Fruit fly (Drosophila melanogaster) whole organism, embryonic: ENCODE results near the gene PhKgamma.

ENCODE experiments used
- Ada2b ChIP-seq: fragments of 200-800 bp; sonication (Bioruptor generic); IDR thresholded peaks from 2 replicates; pipeline ENCODE4 v1.3.6; 2022; ENCODE audit warnings: missing biosample characterization, missing genetic modification characterization
- Aef1 ChIP-seq: fragments of 200-800 bp; sonication (Bioruptor generic); IDR thresholded peaks from 3 replicates; pipeline ENCODE4 v1.3.6; 2022; ENCODE audit warnings: missing biosample characterization, missing genetic modification characterization
- CG10959 ChIP-seq: fragments of 200-800 bp; sonication (Bioruptor generic); IDR thresholded peaks from 2 replicates; pipeline ENCODE4 v1.3.6; 2022; ENCODE audit warnings: missing biosample characterization, missing genetic modification characterization
- CG12299 ChIP-seq: fragments of 200-800 bp; sonication (Bioruptor generic); optimal IDR thresholded peaks from 2 replicates; lab custom pipeline; 2018; ENCODE audit warnings: missing biosample characterization, mild to moderate bottlenecking, missing genetic modification characterization
- CG13424 ChIP-seq: fragments of 200-800 bp; sonication (Bioruptor generic); optimal IDR thresholded peaks from 2 replicates; lab custom pipeline; 2019; ENCODE audit warnings: missing biosample characterization, mild to moderate bottlenecking, missing genetic modification characterization, moderate library complexity
- CG14014 ChIP-seq: fragments of 200-800 bp; sonication (Bioruptor generic); IDR thresholded peaks from 2 replicates; pipeline ENCODE4 v1.3.6; 2022; ENCODE audit warnings: missing biosample characterization, missing genetic modification characterization
- CG15073 ChIP-seq: fragments of 200-800 bp; sonication (Bioruptor generic); optimal IDR thresholded peaks from 2 replicates; lab custom pipeline; 2016; ENCODE audit warnings: missing biosample characterization, missing genetic modification characterization
- CG1603 ChIP-seq: fragments of 200-800 bp; sonication (Bioruptor generic); optimal IDR thresholded peaks from 2 replicates; lab custom pipeline; 2019; ENCODE audit warnings: missing biosample characterization, mild to moderate bottlenecking, missing genetic modification characterization, moderate library complexity
- CG16813 ChIP-seq: fragments of 200-800 bp; sonication (Bioruptor generic); IDR thresholded peaks from 3 replicates; pipeline ENCODE4 v1.3.6; 2022; ENCODE audit warnings: missing biosample characterization, missing genetic modification characterization; ENCODE audit not compliant: partially characterized antibody
- CG33213 ChIP-seq: fragments of 200-800 bp; sonication (Bioruptor generic); optimal IDR thresholded peaks from 3 replicates; lab custom pipeline; 2016; ENCODE audit warnings: missing biosample characterization, missing genetic modification characterization
- CG3995 ChIP-seq: fragments of 200-800 bp; sonication (Bioruptor generic); optimal IDR thresholded peaks from 3 replicates; lab custom pipeline; 2016; ENCODE audit warnings: missing biosample characterization, missing genetic modification characterization
- CG4328 ChIP-seq: fragments of 200-800 bp; sonication (Bioruptor generic); optimal IDR thresholded peaks from 3 replicates; lab custom pipeline; 2017; ENCODE audit warnings: missing biosample characterization, missing genetic modification reagents, missing genetic modification characterization
- CG4730 ChIP-seq: fragments of 200-800 bp; sonication (Bioruptor generic); IDR thresholded peaks from 2 replicates; pipeline ENCODE4 v1.3.6; 2022; ENCODE audit warnings: missing biosample characterization, missing genetic modification characterization
- CG9215 ChIP-seq: fragments of 200-800 bp; sonication (Bioruptor generic); IDR thresholded peaks from 2 replicates; pipeline ENCODE4 v1.3.6; 2022; ENCODE audit warnings: missing biosample characterization, missing genetic modification characterization
- CG9437 ChIP-seq: fragments of 200-800 bp; sonication (Bioruptor generic); optimal IDR thresholded peaks from 2 replicates; lab custom pipeline; 2018; ENCODE audit warnings: missing biosample characterization, mild to moderate bottlenecking, missing genetic modification characterization
- Ets65A ChIP-seq: fragments of 200-800 bp; sonication (Bioruptor generic); peaks from one replicate; lab custom pipeline; 2016; ENCODE audit warnings: missing biosample characterization, missing genetic modification characterization
- HLH3B ChIP-seq: fragments of 200-800 bp; sonication (Bioruptor generic); IDR thresholded peaks from 2 replicates; pipeline ENCODE4 v1.3.6; 2022; ENCODE audit warnings: missing biosample characterization, missing genetic modification characterization
- Hr51 ChIP-seq, 2 experiments: fragments of 200-800 bp; sonication (Bioruptor generic); optimal IDR thresholded peaks; 2 replicates in 1 of 2; 3 replicates in 1 of 2; lab custom pipeline; 2016 to 2018; ENCODE audit warnings: missing biosample characterization in 2 of 2, missing genetic modification characterization in 2 of 2, mild to moderate bottlenecking in 1 of 2, moderate library complexity in 1 of 2
- Kr ChIP-seq: fragments of 200-800 bp; sonication (Bioruptor generic); optimal IDR thresholded peaks from 2 replicates; lab custom pipeline; 2017; ENCODE audit warnings: missing biosample characterization, mild to moderate bottlenecking, missing genetic modification characterization
- Lim3 ChIP-seq: fragments of 200-800 bp; sonication (Bioruptor generic); IDR thresholded peaks from 2 replicates; pipeline ENCODE4 v1.3.6; 2022; ENCODE audit warnings: missing biosample characterization, missing genetic modification characterization
- Max ChIP-seq: fragments of 200-800 bp; sonication (Bioruptor generic); optimal IDR thresholded peaks from 2 replicates; lab custom pipeline; 2016; ENCODE audit warnings: missing biosample characterization, mild to moderate bottlenecking, missing genetic modification characterization
- NK7.1 ChIP-seq: fragments of 200-800 bp; sonication (Bioruptor generic); optimal IDR thresholded peaks from 3 replicates; lab custom pipeline; 2016; ENCODE audit warnings: missing biosample characterization, missing genetic modification characterization
- Oaz ChIP-seq: fragments of 200-800 bp; sonication (Bioruptor generic); IDR thresholded peaks from 2 replicates; pipeline ENCODE4 v1.3.6; 2022; ENCODE audit warnings: missing biosample characterization, missing genetic modification characterization
- Opbp ChIP-seq: fragments of 200-800 bp; sonication (Bioruptor generic); IDR thresholded peaks from 3 replicates; pipeline ENCODE4 v1.3.6; 2022; ENCODE audit warnings: missing biosample characterization, missing genetic modification characterization; ENCODE audit not compliant: partially characterized antibody
- PHDP ChIP-seq: fragments of 200-800 bp; sonication (Bioruptor generic); optimal IDR thresholded peaks from 3 replicates; lab custom pipeline; 2018; ENCODE audit warnings: missing biosample characterization, mild to moderate bottlenecking, missing genetic modification characterization, moderate library complexity
- Sry-δ ChIP-seq: fragments of 200-800 bp; sonication (Bioruptor generic); optimal IDR thresholded peaks from 2 replicates; lab custom pipeline; 2016; ENCODE audit warnings: missing biosample characterization, missing genetic modification characterization
- abd-A ChIP-seq: fragments of 200-800 bp; sonication (Bioruptor generic); optimal IDR thresholded peaks from 3 replicates; lab custom pipeline; 2019; ENCODE audit warnings: missing biosample characterization, mild to moderate bottlenecking, missing genetic modification characterization, moderate library complexity
- ac ChIP-seq: fragments of 200-800 bp; sonication (Bioruptor generic); optimal IDR thresholded peaks from 3 replicates; lab custom pipeline; 2017; ENCODE audit warnings: missing biosample characterization, mild to moderate bottlenecking, missing genetic modification characterization
- bsh ChIP-seq, 2 experiments: fragments of 200-800 bp; sonication (Bioruptor generic); optimal IDR thresholded peaks; 2 replicates each; lab custom pipeline; 2017 to 2018; ENCODE audit warnings: mild to moderate bottlenecking in 2 of 2, missing biosample characterization in 2 of 2, missing genetic modification characterization in 2 of 2, moderate library complexity in 1 of 2
- croc ChIP-seq: fragments of 200-800 bp; sonication (Bioruptor generic); conservative IDR thresholded peaks from 3 replicates; pipeline ENCODE4 v1.3.6; 2022; ENCODE audit warnings: missing biosample characterization, missing genetic modification characterization
- eve ChIP-seq, 2 experiments: fragments of >200 bp; optimal IDR thresholded peaks; 2 replicates each; lab custom pipeline; 2017; ENCODE audit warnings: missing biosample characterization in 2 of 2, missing genetic modification characterization in 2 of 2
- exex ChIP-seq: fragments of 200-800 bp; sonication (Bioruptor generic); optimal IDR thresholded peaks from 4 replicates; lab custom pipeline; 2018; ENCODE audit warnings: missing biosample characterization, mild to moderate bottlenecking, missing genetic modification characterization, moderate library complexity
- gcm2 ChIP-seq: fragments of 200-800 bp; sonication (Bioruptor generic); optimal IDR thresholded peaks from 2 replicates; lab custom pipeline; 2016; ENCODE audit warnings: missing biosample characterization, missing genetic modification characterization
- ham ChIP-seq: fragments of 200-800 bp; sonication (Bioruptor generic); IDR thresholded peaks from 2 replicates; pipeline ENCODE4 v1.3.6; 2022; ENCODE audit warnings: missing biosample characterization, missing genetic modification characterization
- lbe ChIP-seq: fragments of 200-800 bp; sonication (Bioruptor generic); optimal IDR thresholded peaks from 2 replicates; lab custom pipeline; 2016; ENCODE audit warnings: missing biosample characterization, mild to moderate bottlenecking, missing genetic modification characterization
- nerfin-1 ChIP-seq: fragments of 200-800 bp; sonication (Bioruptor generic); optimal IDR thresholded peaks from 3 replicates; lab custom pipeline; 2019; ENCODE audit warnings: missing biosample characterization, mild to moderate bottlenecking, missing genetic modification characterization, moderate library complexity
- oc ChIP-seq: fragments of 200-800 bp; sonication (Bioruptor generic); optimal IDR thresholded peaks from 2 replicates; lab custom pipeline; 2018; ENCODE audit warnings: missing biosample characterization, mild to moderate bottlenecking, missing genetic modification characterization, moderate library complexity
- org-1 ChIP-seq: fragments of 200-800 bp; sonication (Bioruptor generic); optimal IDR thresholded peaks from 2 replicates; lab custom pipeline; 2017; ENCODE audit warnings: missing biosample characterization, missing genetic modification characterization
- pnt ChIP-seq: fragments of 200-800 bp; sonication (Bioruptor generic); optimal IDR thresholded peaks from 3 replicates; lab custom pipeline; 2016; ENCODE audit warnings: missing biosample characterization, missing genetic modification characterization
- pzg ChIP-seq: fragments of 200-800 bp; sonication (Bioruptor generic); optimal IDR thresholded peaks from 3 replicates; lab custom pipeline; 2018; ENCODE audit warnings: missing biosample characterization, mild to moderate bottlenecking, missing genetic modification characterization, moderate library complexity
- shn ChIP-seq: fragments of 200-800 bp; sonication (Bioruptor generic); optimal IDR thresholded peaks from 3 replicates; lab custom pipeline; 2016; ENCODE audit warnings: missing biosample characterization, missing genetic modification characterization
- sob ChIP-seq: fragments of 200-800 bp; sonication (Bioruptor generic); IDR thresholded peaks from 2 replicates; pipeline ENCODE4 v1.3.6; 2022; ENCODE audit warnings: missing biosample characterization, missing genetic modification characterization
- stwl ChIP-seq: fragments of 200-800 bp; sonication (Bioruptor generic); optimal IDR thresholded peaks from 3 replicates; lab custom pipeline; 2018; ENCODE audit warnings: missing biosample characterization, mild to moderate bottlenecking, missing genetic modification characterization, moderate library complexity
- tap ChIP-seq: fragments of 200-800 bp; optimal IDR thresholded peaks from 3 replicates; lab custom pipeline; 2019; ENCODE audit warnings: missing biosample characterization, mild to moderate bottlenecking, missing genetic modification characterization, moderate library complexity
- toy ChIP-seq: fragments of 200-800 bp; sonication (Bioruptor generic); IDR thresholded peaks from 2 replicates; pipeline ENCODE4 v1.3.6; 2022; ENCODE audit warnings: missing biosample characterization, missing genetic modification characterization
- trh ChIP-seq: fragments of 200-800 bp; sonication (Bioruptor generic); optimal IDR thresholded peaks from 2 replicates; lab custom pipeline; 2016; ENCODE audit warnings: missing biosample characterization, missing genetic modification characterization

The PhKgamma gene

dm6 chrX:11715937-11716730 lies 21.2 kb downstream of the PhKgamma start (continued):
- TF ChIP-seq bsh (GFP tag; optimal IDR thresholded peaks at IDR 0.05; lab: Kevin White, UChicago) = peak; percentile 82 to 88
- TF ChIP-seq, all 482 proteins: peak for 425

dm6 chrX:11716731-11717326 lies 21.9 kb downstream of the PhKgamma start, which contains the start of gene prtp:
Gene prtp, plus strand, starts transcription at chrX:11716756.
- peak; percentile 57 for TF ChIP-seq stwl (tag; lab: Kevin White, UChicago)
- no peak for TF ChIP-seq nerfin-1
- no peak for TF ChIP-seq CG4328 (GFP tag; lab: Kevin White, UChicago)
- no peak for TF ChIP-seq shn (GFP tag; lab: Kevin White, UChicago)
- no peak for TF ChIP-seq Ada2b
- TF ChIP-seq CG13424 (tag; lab: Kevin White, UChicago) = peak; percentile 15
- peak; percentile 48 for TF ChIP-seq lbe (GFP tag; lab: Kevin White, UChicago)
- no peak for TF ChIP-seq Oaz
- TF ChIP-seq pzg = peak; percentile 67
- no peak for TF ChIP-seq CG14014 (GFP tag; lab: Robert Waterston, UW)
- TF ChIP-seq CG15073 (GFP tag; lab: Kevin White, UChicago) = no peak
- peak; percentile 26 for TF ChIP-seq CG12299 (tag; lab: Kevin White, UChicago)
- no peak for TF ChIP-seq gcm2 (GFP tag; lab: Kevin White, UChicago)
- no peak for TF ChIP-seq Lim3 (GFP tag; lab: Robert Waterston, UW)
- TF ChIP-seq ac (GFP tag; lab: Kevin White, UChicago) = no peak
- TF ChIP-seq sob (GFP tag; lab: Robert Waterston, UW) = no peak
- no peak for TF ChIP-seq PHDP (tag; lab: Kevin White, UChicago)
- no peak for TF ChIP-seq CG33213
- peak; percentile 57 for TF ChIP-seq Sry-δ (GFP tag; lab: Kevin White, UChicago)
- no peak for TF ChIP-seq abd-A (tag; lab: Kevin White, UChicago)
- peak; percentile 20 for TF ChIP-seq Max (GFP tag; lab: Kevin White, UChicago)
- no peak for TF ChIP-seq CG9437 (GFP tag; lab: Kevin White, UChicago)
- no peak; the same call in 2 of the 3 replicates for TF ChIP-seq Aef1 (GFP tag; lab: Robert Waterston, UW)
- TF ChIP-seq bsh (GFP tag; optimal IDR thresholded peaks at IDR 0.05; lab: Kevin White, UChicago) = peak in 1 of 2 experiments; percentile 21
- TF ChIP-seq CG4730 (GFP tag; lab: Robert Waterston, UW) = no peak
- TF ChIP-seq eve (GFP tag; optimal IDR thresholded peaks at IDR 0.05; lab: Kevin White, UChicago) = no peak
- no peak for TF ChIP-seq exex (tag; lab: Kevin White, UChicago)
- TF ChIP-seq CG10959 (GFP tag; lab: Robert Waterston, UW) = peak; percentile 12; the same call in 1 of the 2 replicates
- TF ChIP-seq Kr (GFP tag; lab: Kevin White, UChicago) = no peak
- 0 out of 2 replicates have a peak, but pooled peaks have one; percentile 6 for TF ChIP-seq HLH3B (GFP tag; lab: Robert Waterston, UW)
- no peak for TF ChIP-seq croc
- TF ChIP-seq ham (GFP tag; lab: Robert Waterston, UW) = no peak
- no peak for TF ChIP-seq Ets65A (GFP tag; lab: Kevin White, UChicago)
- no peak for TF ChIP-seq CG9215 (GFP tag; lab: Robert Waterston, UW)
- no peak for TF ChIP-seq CG3995 (GFP tag; lab: Kevin White, UChicago)
- peak; percentile 4 for TF ChIP-seq CG1603 (tag; lab: Kevin White, UChicago)
- TF ChIP-seq Opbp (GFP tag; lab: Robert Waterston, UW) = no peak
- TF ChIP-seq CG16813 (GFP tag; lab: Robert Waterston, UW) = peak; percentile 40
- TF ChIP-seq trh (GFP tag; lab: Kevin White, UChicago) = no peak
- no peak for TF ChIP-seq pnt
- no peak for TF ChIP-seq NK7.1 (GFP tag; lab: Kevin White, UChicago)
- no peak for TF ChIP-seq org-1 (GFP tag; lab: Kevin White, UChicago)
- TF ChIP-seq Hr51 (GFP tag; optimal IDR thresholded peaks at IDR 0.05; lab: Kevin White, UChicago) = no peak
- TF ChIP-seq toy (GFP tag; lab: Robert Waterston, UW) = no peak
- TF ChIP-seq oc = no peak
- TF ChIP-seq tap = no peak
